Fruit fly (Drosophila melanogaster): Measurements from ENCODE around the gene SAK.
A peak's percentile ranks its signal among the peaks of the same experiment; 100 is the strongest.

The SAK gene

dm6 chr3L:21529108-21529507 lies 13.4 kb upstream of the SAK start, which contains the start of gene Arv1 (continued):
- TF ChIP-seq CG6254 (GFP tag; optimal IDR thresholded peaks at IDR 0.05), result no peak

dm6 chr3L:21524071-21524889 lies 8.6 kb upstream of the SAK start:
- TF ChIP-seq CG4424 (GFP tag; optimal IDR thresholded peaks at IDR 0.05), result peak; percentile 16
- peak; percentile 96 for TF ChIP-seq CG15073 (GFP tag; optimal IDR thresholded peaks at IDR 0.05)
- no peak for TF ChIP-seq BtbVII (GFP tag; optimal IDR thresholded peaks at IDR 0.05)
- TF ChIP-seq sens (GFP tag), result peak; percentile 77
- TF ChIP-seq Drgx (GFP tag; IDR thresholded peaks at IDR 0.05), result peak; percentile 56
- no peak for TF ChIP-seq CG4707 (GFP tag; optimal IDR thresholded peaks at IDR 0.05)
- peak; percentile 10; the same call in 1 of the 2 replicates for TF ChIP-seq Xrp1 (GFP tag; IDR thresholded peaks at IDR 0.05)
- no peak for TF ChIP-seq CG1832 (GFP tag; optimal IDR thresholded peaks at IDR 0.05)
- peak in 1 of 2 experiments; percentile 97 for TF ChIP-seq Hr78 (GFP tag; optimal IDR thresholded peaks at IDR 0.05)
- TF ChIP-seq CG6272 (GFP tag; IDR thresholded peaks at IDR 0.05), result no peak
- TF ChIP-seq CG11696 (GFP tag; IDR thresholded peaks at IDR 0.05), result no peak
- no peak for TF ChIP-seq CG3838 (GFP tag; optimal IDR thresholded peaks at IDR 0.05)
- no peak for TF ChIP-seq lbe (GFP tag; optimal IDR thresholded peaks at IDR 0.05)
- TF ChIP-seq pho (GFP tag; optimal IDR thresholded peaks at IDR 0.05), result peak; percentile 4
- no peak for TF ChIP-seq Pdp1 (GFP tag; optimal IDR thresholded peaks at IDR 0.05)
- no peak for TF ChIP-seq CG12104 (GFP tag; optimal IDR thresholded peaks at IDR 0.05)
- no peak for TF ChIP-seq CG17568 (GFP tag; optimal IDR thresholded peaks at IDR 0.05)
- TF ChIP-seq CG18262 (tag; optimal IDR thresholded peaks at IDR 0.05), result peak; percentile 12
- TF ChIP-seq chn (GFP tag; optimal IDR thresholded peaks at IDR 0.05), result no peak
- peak; percentile 17 for TF ChIP-seq CG1529 (GFP tag; optimal IDR thresholded peaks at IDR 0.05)
- TF ChIP-seq CG2678 (tag; optimal IDR thresholded peaks at IDR 0.05), result no peak
- no peak for TF ChIP-seq CG30431 (GFP tag; optimal IDR thresholded peaks at IDR 0.05)
- TF ChIP-seq sob (GFP tag; IDR thresholded peaks at IDR 0.05), result no peak
- TF ChIP-seq Med (GFP tag), result peak; percentile 22
- no peak for TF ChIP-seq Usf (GFP tag; optimal IDR thresholded peaks at IDR 0.05)
- TF ChIP-seq CG4854 (GFP tag; optimal IDR thresholded peaks at IDR 0.05), result no peak
- TF ChIP-seq ssp (GFP tag; IDR thresholded peaks at IDR 0.05), result no peak
- no peak for TF ChIP-seq kni (GFP tag; optimal IDR thresholded peaks at IDR 0.05)
- 0 out of 3 replicates have a peak, but pooled peaks have one; percentile 35 for TF ChIP-seq CG17361 (GFP tag; IDR thresholded peaks at IDR 0.05)
- TF ChIP-seq her (GFP tag; optimal IDR thresholded peaks at IDR 0.05), result no peak
- TF ChIP-seq CG10543 (GFP tag; optimal IDR thresholded peaks at IDR 0.05), result no peak
- no peak for TF ChIP-seq Hsf (GFP tag; optimal IDR thresholded peaks at IDR 0.05)
- peak; percentile 26 for TF ChIP-seq CG2875 (GFP tag; optimal IDR thresholded peaks at IDR 0.05)
- 0 out of 3 replicates have a peak, but pooled peaks have one; percentile 20 for TF ChIP-seq CG2199 (GFP tag; IDR thresholded peaks at IDR 0.05)
- TF ChIP-seq Ets65A (GFP tag), result peak; percentile 45
- peak; percentile 33 for TF ChIP-seq CG10979 (tag; optimal IDR thresholded peaks at IDR 0.05)
- TF ChIP-seq CG2712 (tag; optimal IDR thresholded peaks at IDR 0.05), result peak; percentile 38
- TF ChIP-seq zen (tag; optimal IDR thresholded peaks at IDR 0.05), result no peak
- no peak for TF ChIP-seq Mad (GFP tag; optimal IDR thresholded peaks at IDR 0.05)
- no peak for TF ChIP-seq CG9932 (GFP tag; IDR thresholded peaks at IDR 0.05)
- peak; percentile 9 for TF ChIP-seq CG17359 (tag; optimal IDR thresholded peaks at IDR 0.05)
- no peak for TF ChIP-seq CG14710 (tag; optimal IDR thresholded peaks at IDR 0.05)
- no peak for TF ChIP-seq scrt (GFP tag; optimal IDR thresholded peaks at IDR 0.05)
- TF ChIP-seq ara (GFP tag; IDR thresholded peaks at IDR 0.05), result no peak
- TF ChIP-seq Jarid2 (GFP tag; optimal IDR thresholded peaks at IDR 0.05), result no peak
- no peak for TF ChIP-seq bigmax (GFP tag; optimal IDR thresholded peaks at IDR 0.05)

Data from whole organism, embryonic.